Fruit fly (Drosophila melanogaster) whole organism, prepupa: ENCODE data around the gene CG8329.

ENCODE experiments used
- Blimp-1 ChIP-seq: fragments of 200-800 bp; sonication (Bioruptor generic); optimal IDR thresholded peaks from 3 replicates; lab custom pipeline; 2017; ENCODE audit warnings: missing biosample characterization, missing genetic modification characterization, mild to moderate bottlenecking, moderate library complexity, missing genetic modification reagents
- CG11294 ChIP-seq: fragments of 200-800 bp; sonication (Bioruptor generic); IDR thresholded peaks from 2 replicates; pipeline ENCODE4 v1.3.6; 2022; ENCODE audit warnings: missing biosample characterization, missing genetic modification characterization
- CG11902 ChIP-seq: fragments of 200-800 bp; sonication (Bioruptor generic); optimal IDR thresholded peaks from 3 replicates; lab custom pipeline; 2016; ENCODE audit warnings: missing biosample characterization, missing genetic modification characterization
- CG1621 ChIP-seq: fragments of 200-800 bp; sonication (Bioruptor generic); optimal IDR thresholded peaks from 3 replicates; lab custom pipeline; 2018; ENCODE audit warnings: missing biosample characterization, mild to moderate bottlenecking, missing genetic modification characterization
- CG16779 ChIP-seq: fragments of 200-800 bp; sonication (Bioruptor generic); optimal IDR thresholded peaks from 3 replicates; lab custom pipeline; 2017; ENCODE audit warnings: missing biosample characterization, mild to moderate bottlenecking, missing genetic modification characterization
- CG3032 ChIP-seq: fragments of 200-800 bp; optimal IDR thresholded peaks from 2 replicates; lab custom pipeline; 2019; ENCODE audit warnings: missing biosample characterization, mild to moderate bottlenecking, missing genetic modification characterization, moderate library complexity
- CG3919 ChIP-seq: fragments of 200-800 bp; sonication (Bioruptor generic); optimal IDR thresholded peaks from 3 replicates; lab custom pipeline; 2016; ENCODE audit warnings: missing biosample characterization, missing genetic modification characterization
- CG4318 ChIP-seq: fragments of 200-800 bp; sonication (Bioruptor generic); optimal IDR thresholded peaks from 3 replicates; lab custom pipeline; 2017; ENCODE audit warnings: missing biosample characterization, mild to moderate bottlenecking, missing genetic modification characterization
- CG6792 ChIP-seq: fragments of 200-800 bp; sonication (Bioruptor generic); optimal IDR thresholded peaks from 3 replicates; lab custom pipeline; 2016; ENCODE audit warnings: missing biosample characterization, missing genetic modification characterization
- CG6808 ChIP-seq: fragments of 200-800 bp; sonication (Bioruptor generic); optimal IDR thresholded peaks from 3 replicates; lab custom pipeline; 2017; ENCODE audit warnings: missing biosample characterization, missing genetic modification characterization, mild to moderate bottlenecking, moderate library complexity, missing genetic modification reagents
- CG7368 ChIP-seq: fragments of 200-800 bp; sonication (Bioruptor generic); optimal IDR thresholded peaks from 3 replicates; lab custom pipeline; 2016; ENCODE audit warnings: missing biosample characterization, missing genetic modification characterization
- CG8119 ChIP-seq: fragments of 200-800 bp; sonication (Bioruptor generic); IDR thresholded peaks from 3 replicates; pipeline ENCODE4 v1.3.6; 2022; ENCODE audit warnings: missing biosample characterization, missing genetic modification characterization
- CG8632 ChIP-seq: fragments of 200-800 bp; sonication (Bioruptor generic); optimal IDR thresholded peaks from 3 replicates; lab custom pipeline; 2016; ENCODE audit warnings: missing biosample characterization, missing genetic modification characterization
- CG9139 ChIP-seq: fragments of 200-800 bp; sonication (Bioruptor generic); optimal IDR thresholded peaks from 3 replicates; lab custom pipeline; 2017; ENCODE audit warnings: missing biosample characterization, mild to moderate bottlenecking, missing genetic modification characterization
- Eip78C ChIP-seq: fragments of 200-800 bp; sonication (Bioruptor generic); peaks from one replicate; lab custom pipeline; 2016; ENCODE audit warnings: missing biosample characterization, missing genetic modification characterization
- Eip93F ChIP-seq: fragments of 200-800 bp; sonication (Bioruptor generic); optimal IDR thresholded peaks from 2 replicates; lab custom pipeline; 2016; ENCODE audit warnings: missing biosample characterization, mild to moderate bottlenecking, missing genetic modification characterization
- Ets21C ChIP-seq: fragments of 200-800 bp; sonication (Bioruptor generic); optimal IDR thresholded peaks from 3 replicates; lab custom pipeline; 2016; ENCODE audit warnings: missing biosample characterization, missing genetic modification characterization
- Gug ChIP-seq: fragments of 200-800 bp; sonication (Bioruptor generic); IDR thresholded peaks from 2 replicates; pipeline ENCODE4 v1.3.6; 2022; ENCODE audit warnings: missing biosample characterization, missing genetic modification characterization
- Hr4 ChIP-seq: fragments of 200-800 bp; sonication (Bioruptor generic); optimal IDR thresholded peaks from 3 replicates; lab custom pipeline; 2016; ENCODE audit warnings: missing biosample characterization, missing genetic modification characterization
- OdsH ChIP-seq: fragments of 200-800 bp; sonication (Bioruptor generic); optimal IDR thresholded peaks from 3 replicates; lab custom pipeline; 2016; ENCODE audit warnings: missing biosample characterization, missing genetic modification characterization
- Smox ChIP-seq: fragments of 200-800 bp; sonication (Bioruptor generic); optimal IDR thresholded peaks from 3 replicates; lab custom pipeline; 2016; ENCODE audit warnings: missing biosample characterization, missing genetic modification characterization
- Sox102F ChIP-seq: fragments of 200-800 bp; sonication (Bioruptor generic); optimal IDR thresholded peaks from 2 replicates; lab custom pipeline; 2016; ENCODE audit warnings: missing biosample characterization, mild to moderate bottlenecking, missing genetic modification characterization
- Sox14 ChIP-seq: fragments of 200-800 bp; sonication (Bioruptor generic); optimal IDR thresholded peaks from 3 replicates; lab custom pipeline; 2016; ENCODE audit warnings: missing biosample characterization, missing genetic modification characterization
- achi ChIP-seq: fragments of 200-800 bp; sonication (Bioruptor generic); optimal IDR thresholded peaks from 3 replicates; lab custom pipeline; 2016; ENCODE audit warnings: missing biosample characterization, missing genetic modification characterization
- acj6 ChIP-seq: fragments of 200-800 bp; sonication (Bioruptor generic); optimal IDR thresholded peaks from 3 replicates; lab custom pipeline; 2016; ENCODE audit warnings: missing biosample characterization, missing genetic modification characterization
- cyc ChIP-seq: fragments of 200-800 bp; sonication (Bioruptor generic); optimal IDR thresholded peaks from 3 replicates; lab custom pipeline; 2016; ENCODE audit warnings: missing biosample characterization, missing genetic modification characterization
- dac ChIP-seq: fragments of 200-800 bp; sonication (Bioruptor generic); optimal IDR thresholded peaks from 2 replicates; lab custom pipeline; 2017; ENCODE audit warnings: missing biosample characterization, mild to moderate bottlenecking, missing genetic modification characterization
- fd59A ChIP-seq: fragments of 200-800 bp; sonication (Bioruptor generic); optimal IDR thresholded peaks from 2 replicates; lab custom pipeline; 2017; ENCODE audit warnings: missing biosample characterization, mild to moderate bottlenecking, missing genetic modification characterization, missing genetic modification reagents
- lz ChIP-seq: fragments of 200-800 bp; sonication (Bioruptor generic); optimal IDR thresholded peaks from 3 replicates; lab custom pipeline; 2016; ENCODE audit warnings: missing biosample characterization, missing genetic modification characterization
- net ChIP-seq: fragments of 200-800 bp; sonication (Bioruptor generic); optimal IDR thresholded peaks from 3 replicates; lab custom pipeline; 2016; ENCODE audit warnings: missing biosample characterization, missing genetic modification characterization
- ss ChIP-seq, 2 experiments: fragments of 200-800 bp; sonication (Bioruptor generic); optimal IDR thresholded peaks; 2 replicates in 1 of 2; 3 replicates in 1 of 2; lab custom pipeline; 2017 to 2018; ENCODE audit warnings: mild to moderate bottlenecking in 2 of 2, missing biosample characterization in 2 of 2, missing genetic modification characterization in 2 of 2, moderate library complexity in 1 of 2
- svp ChIP-seq: fragments of 200-800 bp; sonication (Bioruptor generic); peaks from one replicate; lab custom pipeline; 2016; ENCODE audit warnings: missing biosample characterization, missing genetic modification characterization
- topi ChIP-seq: fragments of 200-800 bp; sonication (Bioruptor generic); optimal IDR thresholded peaks from 3 replicates; lab custom pipeline; 2016; ENCODE audit warnings: missing biosample characterization, missing genetic modification characterization
- vri ChIP-seq: fragments of 200-800 bp; sonication (Bioruptor generic); optimal IDR thresholded peaks from 3 replicates; lab custom pipeline; 2016; ENCODE audit warnings: missing biosample characterization, mild to moderate bottlenecking, missing genetic modification characterization

The CG8329 gene

DNA sequence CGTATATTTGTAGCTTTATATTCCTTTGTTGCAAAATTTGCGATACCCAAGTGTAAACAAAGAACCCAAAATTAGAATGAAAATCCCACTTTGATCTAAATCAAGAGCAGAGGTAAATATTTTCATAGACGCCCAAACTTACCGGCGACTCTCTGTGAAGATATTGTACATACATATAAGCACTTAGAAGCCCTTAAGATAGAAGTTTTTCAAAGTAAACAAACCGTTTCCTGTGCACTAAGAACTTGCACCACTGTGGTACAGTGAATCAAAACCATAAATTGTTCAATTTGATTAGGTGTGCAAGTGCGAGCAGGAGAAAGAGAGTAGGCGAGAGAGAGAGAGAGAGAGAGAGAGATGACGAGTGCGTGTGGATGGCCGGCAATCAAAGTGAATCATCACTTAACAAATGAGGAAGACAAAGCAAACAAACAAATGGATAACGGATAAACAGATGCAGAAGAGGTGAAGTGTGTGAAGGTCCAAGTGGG, 40.1 kb downstream of the CG8329 start (continued):
- TF ChIP-seq CG3032 (tag; lab: Kevin White, UChicago), result no peak
- TF ChIP-seq Gug (GFP tag; lab: Robert Waterston, UW), result no peak
- TF ChIP-seq CG3919 (GFP tag; lab: Kevin White, UChicago), result peak; percentile 1
- TF ChIP-seq Smox (GFP tag; lab: Kevin White, UChicago), result no peak
- no peak for TF ChIP-seq CG11902 (GFP tag; lab: Kevin White, UChicago)
- TF ChIP-seq cyc (GFP tag; lab: Kevin White, UChicago), result no peak
- no peak for TF ChIP-seq CG6808 (GFP tag; lab: Kevin White, UChicago)
- peak; percentile 22 for TF ChIP-seq CG8632 (GFP tag; lab: Kevin White, UChicago)
- no peak for TF ChIP-seq Eip93F
- TF ChIP-seq Sox14 (GFP tag; lab: Kevin White, UChicago), result peak; percentile 90

- TF ChIP-seq Blimp-1 (GFP tag; lab: Kevin White, UChicago), result no peak
- peak; percentile 47 for TF ChIP-seq vri (GFP tag; lab: Kevin White, UChicago)
- peak; percentile 7 for TF ChIP-seq Eip78C (GFP tag; lab: Kevin White, UChicago)
- no peak for TF ChIP-seq lz
- TF ChIP-seq, all 60 proteins: peak for 2
These were observed 41.1 kb downstream of the CG8329 start, which contains the start of the genes fry and CG16717 for dm6 chr3L:9678994-9679393. TSS of gene fry (minus strand) at chr3L:9679103. TSS of gene CG16717 (plus strand) at chr3L:9679201.

- TF ChIP-seq CG4318 (GFP tag; lab: Kevin White, UChicago) (no peak), net (GFP tag; lab: Kevin White, UChicago) (no peak), CG6792 (GFP tag; lab: Kevin White, UChicago) (no peak), ss (GFP tag; optimal IDR thresholded peaks at IDR 0.05; lab: Kevin White, UChicago) (no peak), CG9139 (no peak), CG11294 (GFP tag; lab: Robert Waterston, UW) (no peak), CG8119 (GFP tag; lab: Robert Waterston, UW) (no peak), Gug (GFP tag; lab: Robert Waterston, UW) (no peak), Hr4 (no peak), fd59A (no peak), topi (no peak)
These were observed 43.1 kb downstream of the CG8329 start, which contains the start of gene alphaTub67C for dm6 chr3L:9680968-9681367. TSS of gene alphaTub67C (plus strand) at chr3L:9681268.

- TF ChIP-seq CG7368 (GFP tag; lab: Kevin White, UChicago), result no peak
- no peak for TF ChIP-seq CG1621 (tag; lab: Kevin White, UChicago)
- TF ChIP-seq achi (GFP tag; lab: Kevin White, UChicago), result no peak
- no peak for TF ChIP-seq OdsH (GFP tag; lab: Kevin White, UChicago)
- no peak for TF ChIP-seq dac (GFP tag; lab: Kevin White, UChicago)
- no peak for TF ChIP-seq Ets21C (GFP tag; lab: Kevin White, UChicago)
- no peak for TF ChIP-seq CG16779 (tag; lab: Kevin White, UChicago)
- no peak for TF ChIP-seq Sox102F (GFP tag; lab: Kevin White, UChicago)
These were observed 47.0 kb downstream of the CG8329 start, which contains the start of gene CG16719 for dm6 chr3L:9684871-9685270. TSS of gene CG16719 (plus strand) at chr3L:9685171.

dm6 chr3L:9687536-9687935, 49.6 kb downstream of the CG8329 start:
- TF ChIP-seq svp (peak; percentile 95), acj6 (GFP tag; lab: Kevin White, UChicago) (no peak)
